Fruit fly (Drosophila melanogaster) whole organism, wandering third instar larva: ENCODE measurements around the gene Pk34A.

ENCODE experiments used
- Hr78 ChIP-seq: fragments of >200 bp; optimal IDR thresholded peaks from 2 replicates; lab custom pipeline; 2017; ENCODE audit warnings: missing biosample characterization, missing genetic modification characterization
- dsf ChIP-seq: sonication (Bioruptor generic); optimal IDR thresholded peaks from 2 replicates; lab custom pipeline; 2016; ENCODE audit warnings: missing biosample characterization, missing genetic modification characterization, borderline replicate concordance
- fru ChIP-seq: fragments of 200-800 bp; sonication (Bioruptor generic); optimal IDR thresholded peaks from 3 replicates; lab custom pipeline; 2016; ENCODE audit warnings: missing biosample characterization, mild to moderate bottlenecking, missing genetic modification characterization
- pan ChIP-seq: fragments of >200 bp; optimal IDR thresholded peaks from 2 replicates; lab custom pipeline; 2017

DNA sequence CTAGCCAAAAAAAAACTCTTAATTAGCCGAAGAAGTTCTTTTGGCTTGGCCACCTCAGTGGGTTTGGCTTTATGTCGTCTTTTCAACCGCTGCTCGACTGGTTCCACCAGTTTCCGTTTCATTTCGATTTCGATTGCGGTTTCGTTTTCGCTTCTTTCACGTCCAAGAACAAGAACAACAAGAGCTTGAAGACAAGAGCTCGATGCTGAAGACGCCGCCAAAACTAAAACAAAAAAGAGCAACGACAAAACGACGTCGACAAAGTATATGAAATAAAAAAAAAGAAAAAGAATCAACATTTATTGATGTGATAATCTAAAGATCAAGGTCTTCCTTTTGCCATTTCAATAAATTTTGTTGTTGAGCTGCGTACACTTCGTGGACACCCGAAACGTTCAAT, 36.1 kb upstream of the Pk34A start:
- TF ChIP-seq fru (GFP tag; lab: Kevin White, UChicago) (no peak), Hr78 (no peak), dsf (GFP tag; lab: Kevin White, UChicago) (no peak), pan (lab: Kevin White, UChicago) (no peak)
